Fruit fly (Drosophila melanogaster) whole organism, embryonic: Measurements from ENCODE around the gene Reck.

Experiments
- Aef1 ChIP-seq: fragments of 200-800 bp; sonication (Bioruptor generic); IDR thresholded peaks from 3 replicates; pipeline ENCODE4 v1.3.6; 2022; ENCODE audit warnings: missing biosample characterization, missing genetic modification characterization
- Atf-2 ChIP-seq: fragments of 200-800 bp; sonication (Bioruptor generic); optimal IDR thresholded peaks from 2 replicates; lab custom pipeline; 2016; ENCODE audit warnings: missing biosample characterization, missing genetic modification characterization
- CG10267 ChIP-seq: fragments of 200-800 bp; sonication (Bioruptor generic); optimal IDR thresholded peaks from 2 replicates; lab custom pipeline; 2018; ENCODE audit warnings: missing biosample characterization, mild to moderate bottlenecking, missing genetic modification characterization, moderate library complexity
- CG10565 ChIP-seq: fragments of 200-800 bp; sonication (Bioruptor generic); optimal IDR thresholded peaks from 3 replicates; lab custom pipeline; 2016; ENCODE audit warnings: missing biosample characterization, mild to moderate bottlenecking, missing genetic modification characterization
- CG13287 ChIP-seq: fragments of 200-800 bp; sonication (Bioruptor generic); IDR thresholded peaks from 2 replicates; pipeline ENCODE4 v1.3.6; 2022; ENCODE audit warnings: missing biosample characterization, missing genetic modification characterization; ENCODE audit not compliant: partially characterized antibody
- CG14710 ChIP-seq: fragments of 200-800 bp; sonication (Bioruptor generic); optimal IDR thresholded peaks from 3 replicates; lab custom pipeline; 2019; ENCODE audit warnings: missing biosample characterization, mild to moderate bottlenecking, missing genetic modification characterization, moderate library complexity
- CG15601 ChIP-seq: fragments of 200-800 bp; sonication (Bioruptor generic); optimal IDR thresholded peaks from 3 replicates; lab custom pipeline; 2019; ENCODE audit warnings: missing biosample characterization, mild to moderate bottlenecking, missing genetic modification characterization, moderate library complexity
- CG1602 ChIP-seq: fragments of 200-800 bp; sonication (Bioruptor generic); optimal IDR thresholded peaks from 3 replicates; lab custom pipeline; 2016; ENCODE audit warnings: missing biosample characterization, missing genetic modification characterization
- CG17612 ChIP-seq: fragments of 200-800 bp; sonication (Bioruptor generic); IDR thresholded peaks from 2 replicates; pipeline ENCODE4 v1.3.6; 2022; ENCODE audit warnings: missing biosample characterization, missing genetic modification characterization
- CG18619 ChIP-seq: fragments of 200-800 bp; sonication (Bioruptor generic); optimal IDR thresholded peaks from 3 replicates; lab custom pipeline; 2017; ENCODE audit warnings: missing biosample characterization, mild to moderate bottlenecking, missing genetic modification characterization
- CG2116 ChIP-seq: fragments of 200-800 bp; sonication (Bioruptor generic); optimal IDR thresholded peaks from 3 replicates; lab custom pipeline; 2018; ENCODE audit warnings: missing biosample characterization, mild to moderate bottlenecking, missing genetic modification characterization
- CG2202 ChIP-seq: fragments of 200-800 bp; sonication (Bioruptor generic); optimal IDR thresholded peaks from 2 replicates; lab custom pipeline; 2018; ENCODE audit warnings: missing biosample characterization, mild to moderate bottlenecking, missing genetic modification characterization
- CG2712 ChIP-seq: fragments of 200-800 bp; optimal IDR thresholded peaks from 3 replicates; lab custom pipeline; 2019; ENCODE audit warnings: missing biosample characterization, mild to moderate bottlenecking, missing genetic modification characterization, moderate library complexity
- CG3065 ChIP-seq: fragments of 200-800 bp; sonication (Bioruptor generic); optimal IDR thresholded peaks from 2 replicates; lab custom pipeline; 2016; ENCODE audit warnings: missing biosample characterization, missing genetic modification characterization
- CG32767 ChIP-seq: fragments of 200-800 bp; sonication (Bioruptor generic); IDR thresholded peaks from 2 replicates; pipeline ENCODE4 v1.3.6; 2022; ENCODE audit warnings: missing biosample characterization, missing genetic modification characterization
- CG6683 ChIP-seq: fragments of 200-800 bp; sonication (Bioruptor generic); optimal IDR thresholded peaks from 2 replicates; lab custom pipeline; 2017; ENCODE audit warnings: missing biosample characterization, mild to moderate bottlenecking, missing genetic modification characterization, missing genetic modification reagents
- CG7745 ChIP-seq: fragments of 200-800 bp; sonication (Bioruptor generic); optimal IDR thresholded peaks from 2 replicates; lab custom pipeline; 2018; ENCODE audit warnings: missing biosample characterization, mild to moderate bottlenecking, missing genetic modification characterization, moderate library complexity
- CG8290 ChIP-seq, 3 experiments: fragments of 200-800 bp; sonication (Bioruptor generic); optimal IDR thresholded peaks; 2 replicates each; lab custom pipeline; 2016 to 2019; ENCODE audit warnings: missing biosample characterization in 3 of 3, missing genetic modification characterization in 3 of 3, mild to moderate bottlenecking in 2 of 3, moderate library complexity in 1 of 3
- CG8924 ChIP-seq: fragments of 200-800 bp; optimal IDR thresholded peaks from 3 replicates; lab custom pipeline; 2019; ENCODE audit warnings: missing biosample characterization, mild to moderate bottlenecking, missing genetic modification characterization, moderate library complexity
- CG9215 ChIP-seq: fragments of 200-800 bp; sonication (Bioruptor generic); IDR thresholded peaks from 2 replicates; pipeline ENCODE4 v1.3.6; 2022; ENCODE audit warnings: missing biosample characterization, missing genetic modification characterization
- CG9727 ChIP-seq: fragments of 200-800 bp; sonication (Bioruptor generic); optimal IDR thresholded peaks from 3 replicates; lab custom pipeline; 2017; ENCODE audit warnings: missing biosample characterization, mild to moderate bottlenecking, missing genetic modification characterization
- Dip3 ChIP-seq: fragments of 200-800 bp; sonication (Bioruptor generic); optimal IDR thresholded peaks from 3 replicates; lab custom pipeline; 2016; ENCODE audit warnings: missing biosample characterization, missing genetic modification characterization
- Ets97D ChIP-seq: fragments of 200-800 bp; sonication (Bioruptor generic); optimal IDR thresholded peaks from 3 replicates; lab custom pipeline; 2016; ENCODE audit warnings: missing biosample characterization, missing genetic modification characterization
- Hmx ChIP-seq: fragments of 200-800 bp; sonication (Bioruptor generic); optimal IDR thresholded peaks from 2 replicates; lab custom pipeline; 2016; ENCODE audit warnings: missing biosample characterization, missing genetic modification characterization
- NC2α ChIP-seq: fragments of 200-800 bp; sonication (Bioruptor generic); optimal IDR thresholded peaks from 2 replicates; lab custom pipeline; 2016; ENCODE audit warnings: missing biosample characterization, missing genetic modification characterization
- NK7.1 ChIP-seq: fragments of 200-800 bp; sonication (Bioruptor generic); optimal IDR thresholded peaks from 3 replicates; lab custom pipeline; 2016; ENCODE audit warnings: missing biosample characterization, missing genetic modification characterization
- Optix ChIP-seq: fragments of 200-800 bp; sonication (Bioruptor generic); IDR thresholded peaks from 3 replicates; pipeline ENCODE4 v1.3.6; 2022; ENCODE audit warnings: missing biosample characterization, missing genetic modification characterization
- Pdp1 ChIP-seq, 2 experiments: fragments of 200-800 bp; sonication (Bioruptor generic); optimal IDR thresholded peaks; 3 replicates each; lab custom pipeline; 2016; ENCODE audit warnings: missing biosample characterization in 2 of 2, missing genetic modification characterization in 2 of 2, mild to moderate bottlenecking in 1 of 2, moderate library complexity in 1 of 2
- Rfx ChIP-seq: fragments of 200-800 bp; sonication (Bioruptor generic); IDR thresholded peaks from 2 replicates; pipeline ENCODE4 v1.3.6; 2022; ENCODE audit warnings: missing biosample characterization, missing genetic modification characterization
- Side ChIP-seq: fragments of 200-800 bp; sonication (Bioruptor generic); optimal IDR thresholded peaks from 2 replicates; lab custom pipeline; 2016; ENCODE audit warnings: missing biosample characterization, missing genetic modification characterization
- Sin3A ChIP-seq: fragments of >200 bp; optimal IDR thresholded peaks from 2 replicates; lab custom pipeline; 2018
- TFAM ChIP-seq: fragments of 200-800 bp; sonication (Bioruptor generic); optimal IDR thresholded peaks from 2 replicates; lab custom pipeline; 2017; ENCODE audit warnings: missing biosample characterization, missing genetic modification characterization, inconsistent platforms
- ash1 ChIP-seq: fragments of 200-800 bp; sonication (Bioruptor generic); optimal IDR thresholded peaks from 2 replicates; lab custom pipeline; 2018; ENCODE audit warnings: missing biosample characterization, mild to moderate bottlenecking, missing genetic modification characterization
- caup ChIP-seq: fragments of 200-800 bp; sonication (Bioruptor generic); optimal IDR thresholded peaks from 3 replicates; lab custom pipeline; 2017; ENCODE audit warnings: missing biosample characterization, mild to moderate bottlenecking, missing genetic modification characterization, moderate library complexity; ENCODE audit not compliant: severe bottlenecking
- fd102C ChIP-seq: fragments of 200-800 bp; sonication (Bioruptor generic); optimal IDR thresholded peaks from 2 replicates; lab custom pipeline; 2018; ENCODE audit warnings: missing biosample characterization, mild to moderate bottlenecking, missing genetic modification characterization, moderate library complexity
- gce ChIP-seq: fragments of 200-800 bp; sonication (Bioruptor generic); IDR thresholded peaks from 3 replicates; pipeline ENCODE4 v1.3.6; 2022; ENCODE audit warnings: missing biosample characterization, missing genetic modification characterization
- gsb-n ChIP-seq: fragments of 200-800 bp; sonication (Bioruptor generic); optimal IDR thresholded peaks from 3 replicates; lab custom pipeline; 2018; ENCODE audit warnings: missing biosample characterization, mild to moderate bottlenecking, missing genetic modification characterization
- h ChIP-seq: fragments of >200 bp; optimal IDR thresholded peaks from 2 replicates; lab custom pipeline; 2017
- hbn ChIP-seq: fragments of 200-800 bp; sonication (Bioruptor generic); IDR thresholded peaks from 2 replicates; pipeline ENCODE4 v1.3.6; 2022; ENCODE audit warnings: missing biosample characterization, missing genetic modification characterization; ENCODE audit not compliant: partially characterized antibody
- maf-S ChIP-seq: fragments of 200-800 bp; sonication (Bioruptor generic); optimal IDR thresholded peaks from 2 replicates; lab custom pipeline; 2016; ENCODE audit warnings: missing biosample characterization, missing genetic modification characterization
- onecut ChIP-seq: fragments of 200-800 bp; sonication (Bioruptor generic); IDR thresholded peaks from 2 replicates; pipeline ENCODE4 v1.3.6; 2022; ENCODE audit warnings: missing biosample characterization, missing genetic modification characterization
- pb ChIP-seq: fragments of 200-800 bp; sonication (Bioruptor generic); optimal IDR thresholded peaks from 3 replicates; lab custom pipeline; 2016; ENCODE audit warnings: missing biosample characterization, missing genetic modification characterization
- pnt ChIP-seq: fragments of 200-800 bp; sonication (Bioruptor generic); optimal IDR thresholded peaks from 3 replicates; lab custom pipeline; 2016; ENCODE audit warnings: missing biosample characterization, missing genetic modification characterization
- rib ChIP-seq: fragments of 200-800 bp; sonication (Bioruptor generic); IDR thresholded peaks from 2 replicates; pipeline ENCODE4 v1.3.6; 2022; ENCODE audit warnings: missing biosample characterization, missing genetic modification characterization
- row ChIP-seq: fragments of 200-800 bp; sonication (Bioruptor generic); IDR thresholded peaks from 3 replicates; pipeline ENCODE4 v1.3.6; 2022; ENCODE audit warnings: missing biosample characterization, missing genetic modification characterization
- sim ChIP-seq: fragments of 200-800 bp; sonication (Bioruptor generic); IDR thresholded peaks from 2 replicates; pipeline ENCODE4 v1.3.6; 2022; ENCODE audit warnings: missing biosample characterization, missing genetic modification characterization
- trem ChIP-seq: fragments of 200-800 bp; optimal IDR thresholded peaks from 3 replicates; lab custom pipeline; 2019; ENCODE audit warnings: missing biosample characterization, mild to moderate bottlenecking, missing genetic modification characterization, moderate library complexity
- vfl ChIP-seq: fragments of 200-800 bp; sonication (Bioruptor generic); optimal IDR thresholded peaks from 2 replicates; lab custom pipeline; 2016; ENCODE audit warnings: missing biosample characterization, missing genetic modification characterization
- wek ChIP-seq: fragments of 200-800 bp; sonication (Bioruptor generic); optimal IDR thresholded peaks from 3 replicates; lab custom pipeline; 2018; ENCODE audit warnings: missing biosample characterization, mild to moderate bottlenecking, missing genetic modification characterization, moderate library complexity
- zfh2 ChIP-seq: fragments of 200-800 bp; sonication (Bioruptor generic); optimal IDR thresholded peaks from 2 replicates; lab custom pipeline; 2016; ENCODE audit warnings: missing biosample characterization, missing genetic modification characterization

Reck gene

DNA sequence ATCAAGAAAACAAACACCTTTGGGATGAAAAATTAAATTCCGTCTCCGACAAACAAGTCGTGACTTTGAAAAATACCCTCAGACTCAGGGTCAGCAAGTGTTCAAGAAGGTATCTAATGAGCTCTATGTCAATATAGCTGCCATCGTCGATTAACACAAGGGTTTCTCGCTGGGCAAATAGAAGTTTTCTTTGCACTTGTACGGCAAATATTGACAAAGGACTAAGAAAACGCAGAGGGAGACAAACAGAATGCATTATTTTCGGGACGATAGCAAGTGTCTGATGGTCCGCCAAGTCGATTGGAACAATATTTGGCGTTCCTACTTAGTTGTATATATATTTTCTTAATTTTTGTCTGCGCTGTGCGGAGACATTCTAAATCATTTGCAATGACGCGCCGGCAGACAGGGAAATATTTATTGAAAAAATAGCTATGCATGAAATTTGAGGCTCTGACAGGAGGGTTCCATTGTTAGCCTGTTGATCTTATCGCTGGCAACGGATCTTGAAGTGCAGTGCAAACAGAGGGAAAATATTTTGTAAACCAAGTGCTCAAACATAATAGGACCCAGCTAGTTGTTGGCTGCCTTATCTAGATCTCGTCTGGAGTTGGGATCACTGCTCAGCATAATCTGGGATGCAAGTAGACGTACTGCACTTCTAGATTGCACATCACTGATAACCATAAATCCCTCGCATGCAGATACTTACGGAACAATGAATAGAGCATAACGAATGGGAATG lies 57.4 kb downstream of the Reck start (continued):
- TF ChIP-seq zfh2 (GFP tag; lab: Kevin White, UChicago) (no peak), Sin3A (lab: Kevin White, UChicago) (no peak), gce (GFP tag; lab: Robert Waterston, UW) (no peak), gsb-n (tag; lab: Kevin White, UChicago) (peak; percentile 36), CG13287 (GFP tag; lab: Robert Waterston, UW) (no peak), CG1602 (peak; percentile 39), CG9215 (GFP tag; lab: Robert Waterston, UW) (no peak), Rfx (GFP tag; lab: Robert Waterston, UW) (no peak), NC2α (peak; percentile 14), CG2202 (tag; lab: Kevin White, UChicago) (peak; percentile 80), maf-S (GFP tag; lab: Kevin White, UChicago) (no peak), Hmx (GFP tag; lab: Kevin White, UChicago) (no peak), vfl (GFP tag; lab: Kevin White, UChicago) (no peak), Ets97D (GFP tag; lab: Kevin White, UChicago) (no peak), TFAM (GFP tag; lab: Kevin White, UChicago) (peak; percentile 21), CG32767 (GFP tag; lab: Robert Waterston, UW) (no peak), CG15601 (tag; lab: Kevin White, UChicago) (peak; percentile 37), h (lab: Kevin White, UChicago) (no peak), hbn (GFP tag; lab: Robert Waterston, UW) (no peak), CG9727 (GFP tag; lab: Kevin White, UChicago) (peak; percentile 90), trem (tag; lab: Kevin White, UChicago) (peak; percentile 42), sim (GFP tag; lab: Robert Waterston, UW) (no peak), rib (GFP tag; lab: Robert Waterston, UW) (no peak), CG7745 (tag; lab: Kevin White, UChicago) (peak; percentile 85), NK7.1 (GFP tag; lab: Kevin White, UChicago) (peak; percentile 26), CG8924 (tag; lab: Kevin White, UChicago) (peak; percentile 72), Atf-2 (GFP tag; lab: Kevin White, UChicago) (peak; percentile 21), fd102C (GFP tag; lab: Kevin White, UChicago) (peak; percentile 100), Dip3 (GFP tag; lab: Kevin White, UChicago) (no peak), CG2116 (peak; percentile 51), Optix (GFP tag; lab: Robert Waterston, UW) (no peak), wek (GFP tag; lab: Kevin White, UChicago) (peak; percentile 32), caup (no peak), row (GFP tag; lab: Robert Waterston, UW) (no peak), CG17612 (GFP tag; lab: Robert Waterston, UW) (no peak), Pdp1 (GFP tag; optimal IDR thresholded peaks at IDR 0.05; lab: Kevin White, UChicago) (peak in 1 of 2 experiments; percentile 39), CG10267 (peak; percentile 50), pnt (no peak), ash1 (no peak), CG2712 (tag; lab: Kevin White, UChicago) (peak; percentile 61), Side (peak; percentile 59), CG8290 (GFP tag; optimal IDR thresholded peaks at IDR 0.05; lab: Kevin White, UChicago) (peak; percentile 53), CG8290 (tag; optimal IDR thresholded peaks at IDR 0.05; lab: Kevin White, UChicago) (peak in 1 of 2 experiments; percentile 80), pb (GFP tag; lab: Kevin White, UChicago) (no peak), CG6683 (GFP tag; lab: Kevin White, UChicago) (no peak), CG10565 (GFP tag; lab: Kevin White, UChicago) (no peak), CG3065 (GFP tag; lab: Kevin White, UChicago) (no peak), Aef1 (GFP tag; lab: Robert Waterston, UW) (no peak), CG18619 (GFP tag; lab: Kevin White, UChicago) (peak; percentile 16), CG14710 (peak; percentile 72), onecut (peak; percentile 39; the same call in 1 of the 2 replicates)
